Worm (Caenorhabditis elegans) whole organism, midembryonic: ENCODE results near the gene ZK688.11.

Experiments used
- T22C8.4 ChIP-seq: fragments of 200-800 bp; sonication (Bioruptor generic); IDR thresholded peaks from 2 replicates; pipeline ENCODE4 v1.3.6; 2022; ENCODE audit warnings: missing genetic modification characterization, missing compliant biosample characterization
- cog-1 ChIP-seq: sonication (generic microtip); optimal IDR thresholded peaks from 2 replicates; lab custom pipeline; 2016; ENCODE audit warnings: missing genetic modification characterization, missing compliant biosample characterization
- flt-1 ChIP-seq: fragments of 200-800 bp; sonication (Bioruptor generic); IDR thresholded peaks from 2 replicates; pipeline ENCODE4 v1.3.6; 2022; ENCODE audit warnings: missing genetic modification characterization, missing compliant biosample characterization
- klf-2 ChIP-seq: fragments of 200-800 bp; sonication (Bioruptor generic); conservative IDR thresholded peaks from 2 replicates; pipeline ENCODE4 v1.3.6; 2022; ENCODE audit warnings: missing genetic modification reagents, missing genetic modification characterization, missing compliant biosample characterization
- med-1 ChIP-seq: sonication (generic microtip); optimal IDR thresholded peaks from 2 replicates; lab custom pipeline; 2017; ENCODE audit warnings: missing genetic modification characterization, mild to moderate bottlenecking, missing compliant biosample characterization, antibody characterized with exemption, missing genetic modification reagents; ENCODE audit not compliant: insufficient read depth
- ref-1 ChIP-seq: fragments of 200-800 bp; sonication (Bioruptor generic); conservative IDR thresholded peaks from 2 replicates; pipeline ENCODE4 v1.3.6; 2022; ENCODE audit warnings: missing genetic modification reagents, missing genetic modification characterization, missing compliant biosample characterization
- tab-1 ChIP-seq: fragments of 200-800 bp; sonication (Bioruptor generic); IDR thresholded peaks from 2 replicates; pipeline ENCODE4 v1.3.6; 2022; ENCODE audit warnings: missing genetic modification characterization, missing compliant biosample characterization
- ztf-23 ChIP-seq: fragments of 200-800 bp; sonication (Bioruptor generic); IDR thresholded peaks from 2 replicates; pipeline ENCODE4 v1.3.6; 2022; ENCODE audit warnings: missing genetic modification reagents, missing genetic modification characterization, missing compliant biosample characterization
- ztf-29 ChIP-seq: fragments of 200-800 bp; sonication (Bioruptor generic); IDR thresholded peaks from 2 replicates; pipeline ENCODE4 v1.3.6; 2022; ENCODE audit warnings: missing genetic modification reagents, missing genetic modification characterization, missing compliant biosample characterization

Gene ZK688.11

DNA sequence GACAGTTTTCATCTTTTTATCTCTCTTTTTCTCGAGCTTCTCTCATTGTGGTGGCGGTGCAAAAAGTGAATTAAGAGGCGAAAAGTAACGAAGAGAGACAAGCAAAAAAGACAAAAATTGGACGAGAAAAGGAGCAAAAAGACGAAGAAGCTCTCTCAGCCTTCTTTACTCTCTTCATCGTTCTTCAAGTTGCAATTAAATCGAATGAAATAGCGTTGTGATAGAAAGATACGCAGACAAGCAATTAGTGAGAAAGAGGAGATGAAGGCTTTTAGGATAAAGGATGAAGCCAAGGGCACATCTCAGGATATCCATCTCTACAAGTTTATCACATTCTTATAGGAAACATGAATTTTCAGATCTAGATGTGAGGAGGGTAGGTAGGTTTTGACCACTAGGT lies 36.6 kb downstream of the ZK688.11 start:
- TF ChIP-seq klf-2 (no peak), ztf-23 (GFP tag; lab: Robert Waterston, UW) (no peak), ref-1 (GFP tag; lab: Robert Waterston, UW) (no peak), flt-1 (GFP tag; lab: Robert Waterston, UW) (no peak), cog-1 (tag; lab: Kevin White, UChicago) (no peak), ztf-29 (no peak)

DNA sequence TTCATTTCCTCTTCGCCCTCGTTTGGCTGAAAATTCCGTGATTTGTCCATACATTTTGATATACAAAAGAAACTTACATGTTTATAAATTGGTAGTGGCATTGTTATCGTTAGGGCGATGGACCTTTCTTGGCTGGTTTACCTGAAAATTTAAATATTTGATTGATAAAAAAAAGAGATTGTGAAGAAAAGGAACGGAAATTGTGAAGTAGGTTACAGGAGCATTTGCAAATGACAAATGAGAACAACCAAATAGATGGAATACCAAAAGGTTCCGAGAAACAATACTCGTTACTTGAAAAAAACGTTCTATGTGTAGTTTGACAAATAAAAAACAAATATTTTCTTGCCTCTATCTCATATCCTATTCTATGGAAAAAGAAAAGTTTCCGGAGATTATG lies 41.2 kb downstream of the ZK688.11 start, which contains the start of gene ZK652.8:
Gene ZK652.8 (minus strand): TSS at position 101 of the 400 bp plus-strand sequence.
- no peak for TF ChIP-seq cog-1 (tag; lab: Kevin White, UChicago)
- TF ChIP-seq tab-1 (GFP tag; lab: Robert Waterston, UW), result no peak
- TF ChIP-seq klf-2, result no peak
- TF ChIP-seq med-1 (GFP tag; lab: Kevin White, UChicago), result no peak
- no peak for TF ChIP-seq ztf-23 (GFP tag; lab: Robert Waterston, UW)
- no peak for TF ChIP-seq ref-1 (GFP tag; lab: Robert Waterston, UW)
- no peak for TF ChIP-seq T22C8.4 (GFP tag; lab: Robert Waterston, UW)
- no peak for TF ChIP-seq flt-1 (GFP tag; lab: Robert Waterston, UW)
- no peak for TF ChIP-seq ztf-29

DNA sequence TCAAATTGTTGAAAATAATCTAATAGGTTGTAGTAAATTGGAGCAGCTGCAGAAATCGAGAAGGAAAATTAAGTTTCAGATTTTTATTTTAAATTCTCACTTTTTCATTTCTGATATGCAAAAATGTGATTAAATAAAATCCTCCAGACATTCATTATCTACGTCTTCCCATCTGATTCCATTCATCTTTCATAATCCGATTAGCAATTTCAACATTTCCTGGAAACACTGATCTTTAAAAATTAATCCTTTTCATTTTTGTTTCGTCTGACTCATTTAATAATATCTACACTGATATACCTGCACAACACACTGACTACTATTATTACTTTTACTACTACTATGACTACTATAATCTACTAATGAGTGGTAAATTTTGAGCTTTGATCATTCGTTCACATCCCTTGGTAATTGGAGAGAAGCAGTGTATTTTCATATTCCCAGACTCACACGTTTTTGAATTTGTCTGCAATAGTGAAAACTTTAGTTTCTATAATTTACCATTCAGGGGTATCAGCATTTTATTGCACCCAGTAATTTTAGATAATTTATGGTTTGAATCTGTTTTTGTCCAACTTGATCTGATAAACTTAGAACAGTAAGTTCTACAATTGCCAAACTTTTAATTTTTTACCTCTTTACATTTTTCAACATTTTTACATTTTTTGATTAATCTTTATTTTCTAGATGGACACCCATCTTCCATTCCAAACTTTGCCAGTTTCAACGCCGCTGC lies 45.7 kb downstream of the ZK688.11 start, which contains the start of gene ceh-23:
Gene ceh-23 (plus strand): TSS at position 686 of the 736 bp plus-strand sequence.
- TF ChIP-seq klf-2, result no peak
- TF ChIP-seq med-1 (GFP tag; lab: Kevin White, UChicago), result no peak
- no peak for TF ChIP-seq T22C8.4 (GFP tag; lab: Robert Waterston, UW)
- no peak for TF ChIP-seq flt-1 (GFP tag; lab: Robert Waterston, UW)
- no peak for TF ChIP-seq ztf-29
- no peak for TF ChIP-seq ztf-23 (GFP tag; lab: Robert Waterston, UW)
- no peak for TF ChIP-seq tab-1 (GFP tag; lab: Robert Waterston, UW)
- TF ChIP-seq ref-1 (GFP tag; lab: Robert Waterston, UW), result no peak
- TF ChIP-seq cog-1 (tag; lab: Kevin White, UChicago), result no peak

ce11 chrIII:7837567-7837966 lies 47.2 kb downstream of the ZK688.11 start:
- TF ChIP-seq tab-1 (GFP tag; lab: Robert Waterston, UW), result no peak
- TF ChIP-seq klf-2, result no peak
- TF ChIP-seq cog-1 (tag; lab: Kevin White, UChicago), result no peak
- no peak for TF ChIP-seq med-1 (GFP tag; lab: Kevin White, UChicago)
- TF ChIP-seq ref-1 (GFP tag; lab: Robert Waterston, UW), result no peak
- no peak for TF ChIP-seq flt-1 (GFP tag; lab: Robert Waterston, UW)
- no peak for TF ChIP-seq T22C8.4 (GFP tag; lab: Robert Waterston, UW)
- no peak for TF ChIP-seq ztf-29

ce11 chrIII:7835684-7836083 lies 49.1 kb downstream of the ZK688.11 start:
- no peak for TF ChIP-seq ztf-23 (GFP tag; lab: Robert Waterston, UW)
- no peak for TF ChIP-seq klf-2
- TF ChIP-seq ref-1 (GFP tag; lab: Robert Waterston, UW), result no peak
- TF ChIP-seq cog-1 (tag; lab: Kevin White, UChicago), result no peak
- no peak for TF ChIP-seq ztf-29
- TF ChIP-seq tab-1 (GFP tag; lab: Robert Waterston, UW), result no peak
- TF ChIP-seq flt-1 (GFP tag; lab: Robert Waterston, UW), result no peak
- no peak for TF ChIP-seq T22C8.4 (GFP tag; lab: Robert Waterston, UW)
- TF ChIP-seq med-1 (GFP tag; lab: Kevin White, UChicago), result no peak

DNA sequence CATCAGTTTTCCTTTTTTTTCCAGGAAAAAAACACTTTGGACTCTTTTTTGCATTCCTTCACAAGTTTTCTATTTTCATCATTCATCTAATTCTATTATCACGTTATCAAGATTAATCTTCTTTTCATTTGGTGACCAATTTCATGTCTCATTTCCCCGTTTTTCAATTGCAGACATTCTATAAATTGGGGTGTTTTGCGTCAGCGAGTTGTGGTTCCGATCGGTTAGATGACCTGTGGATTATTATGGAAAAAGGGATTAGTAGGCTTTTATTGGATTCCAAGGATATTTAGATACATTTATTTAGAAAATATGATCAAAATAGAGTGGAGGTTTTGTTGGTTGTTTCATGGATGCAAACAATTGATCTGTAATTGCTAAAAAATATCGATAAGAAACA lies 49.9 kb downstream of the ZK688.11 start:
- TF ChIP-seq ztf-29, result no peak
- no peak for TF ChIP-seq klf-2
- no peak for TF ChIP-seq cog-1 (tag; lab: Kevin White, UChicago)
- no peak for TF ChIP-seq ref-1 (GFP tag; lab: Robert Waterston, UW)
- no peak for TF ChIP-seq flt-1 (GFP tag; lab: Robert Waterston, UW)
- no peak for TF ChIP-seq ztf-23 (GFP tag; lab: Robert Waterston, UW)
- TF ChIP-seq T22C8.4 (GFP tag; lab: Robert Waterston, UW), result no peak
- no peak for TF ChIP-seq tab-1 (GFP tag; lab: Robert Waterston, UW)
- TF ChIP-seq med-1 (GFP tag; lab: Kevin White, UChicago), result no peak
